Fruit fly (Drosophila melanogaster) whole organism, prepupa: Measurements from ENCODE around the gene CG31204.

ENCODE experiments used
- Blimp-1 ChIP-seq: fragments of 200-800 bp; sonication (Bioruptor generic); optimal IDR thresholded peaks from 3 replicates; lab custom pipeline; 2017; ENCODE audit warnings: missing biosample characterization, missing genetic modification characterization, mild to moderate bottlenecking, moderate library complexity, missing genetic modification reagents
- CG10631 ChIP-seq: fragments of 200-800 bp; sonication (Bioruptor generic); optimal IDR thresholded peaks from 2 replicates; lab custom pipeline; 2016; ENCODE audit warnings: missing biosample characterization, missing genetic modification characterization
- CG10669 ChIP-seq: fragments of 200-800 bp; sonication (Bioruptor generic); optimal IDR thresholded peaks from 3 replicates; lab custom pipeline; 2018; ENCODE audit warnings: missing biosample characterization, mild to moderate bottlenecking, missing genetic modification characterization, moderate library complexity
- CG11294 ChIP-seq: fragments of 200-800 bp; sonication (Bioruptor generic); IDR thresholded peaks from 2 replicates; pipeline ENCODE4 v1.3.6; 2022; ENCODE audit warnings: missing biosample characterization, missing genetic modification characterization
- CG11762 ChIP-seq: fragments of 200-800 bp; sonication (Bioruptor generic); optimal IDR thresholded peaks from 3 replicates; lab custom pipeline; 2016; ENCODE audit warnings: missing biosample characterization, missing genetic modification characterization; ENCODE audit not compliant: insufficient read depth
- CG11902 ChIP-seq: fragments of 200-800 bp; sonication (Bioruptor generic); optimal IDR thresholded peaks from 3 replicates; lab custom pipeline; 2016; ENCODE audit warnings: missing biosample characterization, missing genetic modification characterization
- CG15336 ChIP-seq: fragments of 200-800 bp; sonication (Bioruptor generic); IDR thresholded peaks from 2 replicates; pipeline ENCODE4 v1.3.6; 2022; ENCODE audit warnings: missing biosample characterization, missing genetic modification characterization
- CG1621 ChIP-seq: fragments of 200-800 bp; sonication (Bioruptor generic); optimal IDR thresholded peaks from 3 replicates; lab custom pipeline; 2018; ENCODE audit warnings: missing biosample characterization, mild to moderate bottlenecking, missing genetic modification characterization
- CG16779 ChIP-seq: fragments of 200-800 bp; sonication (Bioruptor generic); optimal IDR thresholded peaks from 3 replicates; lab custom pipeline; 2017; ENCODE audit warnings: missing biosample characterization, mild to moderate bottlenecking, missing genetic modification characterization
- CG3032 ChIP-seq: fragments of 200-800 bp; optimal IDR thresholded peaks from 2 replicates; lab custom pipeline; 2019; ENCODE audit warnings: missing biosample characterization, mild to moderate bottlenecking, missing genetic modification characterization, moderate library complexity
- CG31627 ChIP-seq: fragments of 200-800 bp; sonication (Bioruptor generic); optimal IDR thresholded peaks from 3 replicates; lab custom pipeline; 2016; ENCODE audit warnings: missing biosample characterization, missing genetic modification characterization
- CG32006 ChIP-seq: fragments of 200-800 bp; sonication (Bioruptor generic); optimal IDR thresholded peaks from 3 replicates; lab custom pipeline; 2017; ENCODE audit warnings: missing biosample characterization, mild to moderate bottlenecking, missing genetic modification characterization
- CG3919 ChIP-seq: fragments of 200-800 bp; sonication (Bioruptor generic); optimal IDR thresholded peaks from 3 replicates; lab custom pipeline; 2016; ENCODE audit warnings: missing biosample characterization, missing genetic modification characterization
- CG4318 ChIP-seq: fragments of 200-800 bp; sonication (Bioruptor generic); optimal IDR thresholded peaks from 3 replicates; lab custom pipeline; 2017; ENCODE audit warnings: missing biosample characterization, mild to moderate bottlenecking, missing genetic modification characterization
- CG6163 ChIP-seq: fragments of 200-800 bp; sonication (Bioruptor generic); IDR thresholded peaks from 3 replicates; pipeline ENCODE4 v1.3.6; 2022; ENCODE audit warnings: missing biosample characterization, missing genetic modification characterization
- CG6276 ChIP-seq: fragments of 200-800 bp; sonication (Bioruptor generic); optimal IDR thresholded peaks from 2 replicates; lab custom pipeline; 2017; ENCODE audit warnings: missing biosample characterization, mild to moderate bottlenecking, missing genetic modification characterization
- CG6854 ChIP-seq: fragments of 200-800 bp; sonication (Bioruptor generic); optimal IDR thresholded peaks from 2 replicates; lab custom pipeline; 2017; ENCODE audit warnings: missing biosample characterization, mild to moderate bottlenecking, missing genetic modification characterization
- CG7368 ChIP-seq: fragments of 200-800 bp; sonication (Bioruptor generic); optimal IDR thresholded peaks from 3 replicates; lab custom pipeline; 2016; ENCODE audit warnings: missing biosample characterization, missing genetic modification characterization
- CG8119 ChIP-seq: fragments of 200-800 bp; sonication (Bioruptor generic); IDR thresholded peaks from 3 replicates; pipeline ENCODE4 v1.3.6; 2022; ENCODE audit warnings: missing biosample characterization, missing genetic modification characterization
- CG8632 ChIP-seq: fragments of 200-800 bp; sonication (Bioruptor generic); optimal IDR thresholded peaks from 3 replicates; lab custom pipeline; 2016; ENCODE audit warnings: missing biosample characterization, missing genetic modification characterization
- CG9139 ChIP-seq: fragments of 200-800 bp; sonication (Bioruptor generic); optimal IDR thresholded peaks from 3 replicates; lab custom pipeline; 2017; ENCODE audit warnings: missing biosample characterization, mild to moderate bottlenecking, missing genetic modification characterization
- Eip75B ChIP-seq: fragments of 200-800 bp; sonication (Bioruptor generic); optimal IDR thresholded peaks from 3 replicates; lab custom pipeline; 2016; ENCODE audit warnings: missing biosample characterization, missing genetic modification characterization
- Gug ChIP-seq: fragments of 200-800 bp; sonication (Bioruptor generic); IDR thresholded peaks from 2 replicates; pipeline ENCODE4 v1.3.6; 2022; ENCODE audit warnings: missing biosample characterization, missing genetic modification characterization
- Lpt ChIP-seq: fragments of 200-800 bp; sonication (Bioruptor generic); optimal IDR thresholded peaks from 3 replicates; lab custom pipeline; 2016; ENCODE audit warnings: missing biosample characterization, missing genetic modification characterization
- Met ChIP-seq: fragments of 200-800 bp; sonication (Bioruptor generic); optimal IDR thresholded peaks from 3 replicates; lab custom pipeline; 2016; ENCODE audit warnings: missing biosample characterization, missing genetic modification characterization
- OdsH ChIP-seq: fragments of 200-800 bp; sonication (Bioruptor generic); optimal IDR thresholded peaks from 3 replicates; lab custom pipeline; 2016; ENCODE audit warnings: missing biosample characterization, missing genetic modification characterization
- Smox ChIP-seq: fragments of 200-800 bp; sonication (Bioruptor generic); optimal IDR thresholded peaks from 3 replicates; lab custom pipeline; 2016; ENCODE audit warnings: missing biosample characterization, missing genetic modification characterization
- Sox102F ChIP-seq: fragments of 200-800 bp; sonication (Bioruptor generic); optimal IDR thresholded peaks from 2 replicates; lab custom pipeline; 2016; ENCODE audit warnings: missing biosample characterization, mild to moderate bottlenecking, missing genetic modification characterization
- Sox15 ChIP-seq: fragments of 200-800 bp; sonication (Bioruptor generic); optimal IDR thresholded peaks from 3 replicates; lab custom pipeline; 2016; ENCODE audit warnings: missing biosample characterization, missing genetic modification characterization
- achi ChIP-seq: fragments of 200-800 bp; sonication (Bioruptor generic); optimal IDR thresholded peaks from 3 replicates; lab custom pipeline; 2016; ENCODE audit warnings: missing biosample characterization, missing genetic modification characterization
- cyc ChIP-seq: fragments of 200-800 bp; sonication (Bioruptor generic); optimal IDR thresholded peaks from 3 replicates; lab custom pipeline; 2016; ENCODE audit warnings: missing biosample characterization, missing genetic modification characterization
- dac ChIP-seq: fragments of 200-800 bp; sonication (Bioruptor generic); optimal IDR thresholded peaks from 2 replicates; lab custom pipeline; 2017; ENCODE audit warnings: missing biosample characterization, mild to moderate bottlenecking, missing genetic modification characterization
- dsx ChIP-seq: fragments of 200-800 bp; optimal IDR thresholded peaks from 3 replicates; lab custom pipeline; 2019; ENCODE audit warnings: missing biosample characterization, mild to moderate bottlenecking, missing genetic modification characterization, moderate library complexity; ENCODE audit not compliant: poor library complexity, severe bottlenecking
- eg ChIP-seq: fragments of 200-800 bp; sonication (Bioruptor generic); IDR thresholded peaks from 3 replicates; pipeline ENCODE4 v1.3.6; 2022; ENCODE audit warnings: missing biosample characterization, missing genetic modification characterization
- esn ChIP-seq: fragments of 200-800 bp; sonication (Bioruptor generic); optimal IDR thresholded peaks from 2 replicates; lab custom pipeline; 2016; ENCODE audit warnings: missing biosample characterization, mild to moderate bottlenecking, missing genetic modification characterization, moderate library complexity
- fd59A ChIP-seq: fragments of 200-800 bp; sonication (Bioruptor generic); optimal IDR thresholded peaks from 2 replicates; lab custom pipeline; 2017; ENCODE audit warnings: missing biosample characterization, mild to moderate bottlenecking, missing genetic modification characterization, missing genetic modification reagents
- fd85E ChIP-seq: fragments of 200-800 bp; sonication (Bioruptor generic); optimal IDR thresholded peaks from 3 replicates; lab custom pipeline; 2016; ENCODE audit warnings: missing biosample characterization, missing genetic modification characterization
- pdm3 ChIP-seq: fragments of 200-800 bp; sonication (Bioruptor generic); optimal IDR thresholded peaks from 3 replicates; lab custom pipeline; 2016; ENCODE audit warnings: missing biosample characterization, missing genetic modification characterization
- salr ChIP-seq, 2 experiments: fragments of 200-800 bp; sonication (Bioruptor generic); optimal IDR thresholded peaks; 3 replicates each; lab custom pipeline; 2016 to 2018; ENCODE audit warnings: missing biosample characterization in 2 of 2, missing genetic modification characterization in 2 of 2, mild to moderate bottlenecking in 1 of 2
- spab ChIP-seq: fragments of 200-800 bp; sonication (Bioruptor generic); optimal IDR thresholded peaks from 2 replicates; lab custom pipeline; 2017; ENCODE audit warnings: missing biosample characterization, mild to moderate bottlenecking, missing genetic modification characterization, missing genetic modification reagents
- ss ChIP-seq, 2 experiments: fragments of 200-800 bp; sonication (Bioruptor generic); optimal IDR thresholded peaks; 2 replicates in 1 of 2; 3 replicates in 1 of 2; lab custom pipeline; 2017 to 2018; ENCODE audit warnings: mild to moderate bottlenecking in 2 of 2, missing biosample characterization in 2 of 2, missing genetic modification characterization in 2 of 2, moderate library complexity in 1 of 2
- svp ChIP-seq: fragments of 200-800 bp; sonication (Bioruptor generic); peaks from one replicate; lab custom pipeline; 2016; ENCODE audit warnings: missing biosample characterization, missing genetic modification characterization
- topi ChIP-seq: fragments of 200-800 bp; sonication (Bioruptor generic); optimal IDR thresholded peaks from 3 replicates; lab custom pipeline; 2016; ENCODE audit warnings: missing biosample characterization, missing genetic modification characterization
- vri ChIP-seq: fragments of 200-800 bp; sonication (Bioruptor generic); optimal IDR thresholded peaks from 3 replicates; lab custom pipeline; 2016; ENCODE audit warnings: missing biosample characterization, mild to moderate bottlenecking, missing genetic modification characterization

Gene CG31204

DNA sequence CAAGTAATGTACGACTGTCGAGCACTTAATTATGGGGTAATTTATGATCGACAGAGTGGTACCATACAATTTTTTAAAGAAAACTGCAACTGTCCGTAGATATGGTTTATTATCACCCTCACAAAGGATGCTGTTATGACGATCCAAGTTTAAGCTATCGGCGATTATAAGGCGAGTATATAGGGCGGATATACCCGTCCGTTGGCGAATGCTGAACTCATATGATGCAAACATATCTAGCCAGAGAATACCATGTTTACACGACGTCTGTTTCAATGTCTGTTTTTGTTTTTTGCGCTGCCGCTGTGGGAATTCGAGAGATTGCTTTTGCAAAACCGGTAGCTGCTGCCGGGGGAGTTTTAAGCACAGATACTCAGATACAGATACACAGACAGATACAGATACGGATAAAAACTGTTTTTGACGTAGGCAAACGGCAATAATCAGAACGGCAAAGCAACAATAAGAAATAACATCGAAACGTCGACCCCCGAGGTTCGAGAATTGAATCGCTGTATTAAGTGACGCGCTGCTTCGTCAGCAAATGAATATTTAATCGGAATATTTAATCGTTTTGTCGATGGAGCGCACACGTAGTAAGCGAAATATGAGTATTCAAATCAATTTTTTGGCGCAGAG, 44.2 kb upstream of the CG31204 start (continued):
- TF ChIP-seq CG11762 (GFP tag; lab: Kevin White, UChicago): no peak
- TF ChIP-seq CG8119 (GFP tag; lab: Robert Waterston, UW): peak; percentile 30; the same call in 1 of the 3 replicates
- TF ChIP-seq CG11902: no peak
- no peak for TF ChIP-seq vri (GFP tag; lab: Kevin White, UChicago)
- no peak for TF ChIP-seq CG11294
- no peak for TF ChIP-seq Blimp-1 (GFP tag; lab: Kevin White, UChicago)
- TF ChIP-seq dsx (GFP tag; lab: Kevin White, UChicago): no peak
- TF ChIP-seq CG9139: no peak
- TF ChIP-seq cyc (GFP tag; lab: Kevin White, UChicago): no peak
- TF ChIP-seq CG15336 (GFP tag; lab: Robert Waterston, UW): peak; percentile 19; the same call in 1 of the 2 replicates
- TF ChIP-seq CG6163: 0 out of 3 replicates have a peak, but pooled peaks have one; percentile 14
- no peak for TF ChIP-seq ss (GFP tag; optimal IDR thresholded peaks at IDR 0.05; lab: Kevin White, UChicago)
- no peak for TF ChIP-seq spab
- no peak for TF ChIP-seq Eip75B (GFP tag; lab: Kevin White, UChicago)
- TF ChIP-seq CG7368: no peak
- TF ChIP-seq topi (GFP tag; lab: Kevin White, UChicago): no peak
- no peak for TF ChIP-seq Met
- no peak for TF ChIP-seq CG6276
- TF ChIP-seq Sox15 (GFP tag; lab: Kevin White, UChicago): no peak
- TF ChIP-seq CG4318 (GFP tag; lab: Kevin White, UChicago): no peak
- TF ChIP-seq Lpt (GFP tag; lab: Kevin White, UChicago): no peak
- no peak for TF ChIP-seq CG3919 (GFP tag; lab: Kevin White, UChicago)
- no peak for TF ChIP-seq esn
- no peak for TF ChIP-seq CG1621 (tag; lab: Kevin White, UChicago)
- TF ChIP-seq Sox102F (GFP tag; lab: Kevin White, UChicago): no peak

DNA sequence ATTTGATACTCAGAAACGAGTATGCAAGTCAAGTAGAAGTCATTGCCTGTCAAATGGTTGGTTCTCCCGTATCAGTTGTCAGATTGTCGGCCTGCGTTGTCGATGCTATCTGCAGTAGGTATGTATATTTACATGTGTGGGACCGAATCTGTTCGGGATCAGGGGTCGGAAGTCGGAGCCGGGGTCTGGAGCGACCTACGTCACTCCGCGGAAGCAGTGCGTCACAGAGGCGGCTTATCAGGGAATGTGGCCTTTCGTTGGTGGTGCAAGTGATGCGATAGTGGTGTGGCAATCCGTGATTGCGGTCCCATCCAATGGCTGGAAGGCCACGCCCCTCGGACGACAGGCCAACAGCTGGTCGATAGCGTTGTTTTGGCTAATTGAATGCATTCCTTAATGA, 42.3 kb upstream of the CG31204 start:
- TF ChIP-seq CG6163: 0 out of 3 replicates have a peak, but pooled peaks have one; percentile 20
- TF ChIP-seq dac (GFP tag; lab: Kevin White, UChicago): no peak
- TF ChIP-seq CG3919 (GFP tag; lab: Kevin White, UChicago): no peak
- peak; percentile 99 for TF ChIP-seq svp (GFP tag; lab: Kevin White, UChicago)

dm6 chr3R:31424427-31424826, 31.1 kb upstream of the CG31204 start:
- peak; percentile 40 for TF ChIP-seq achi (GFP tag; lab: Kevin White, UChicago)
- TF ChIP-seq OdsH (GFP tag; lab: Kevin White, UChicago): peak; percentile 43
- peak; percentile 58; the same call in 2 of the 3 replicates for TF ChIP-seq CG8119 (GFP tag; lab: Robert Waterston, UW)
- TF ChIP-seq Smox (GFP tag; lab: Kevin White, UChicago): peak; percentile 57
- TF ChIP-seq spab: peak; percentile 3
- TF ChIP-seq CG15336 (GFP tag; lab: Robert Waterston, UW): peak; percentile 50; the same call in 1 of the 2 replicates
- peak; percentile 49 for TF ChIP-seq CG3032 (tag; lab: Kevin White, UChicago)
- TF ChIP-seq CG11902: peak; percentile 41
- peak; percentile 22 for TF ChIP-seq CG8632
- no peak for TF ChIP-seq Gug (GFP tag; lab: Robert Waterston, UW)
- TF ChIP-seq CG16779 (tag; lab: Kevin White, UChicago): no peak
- peak; percentile 7 for TF ChIP-seq fd59A (GFP tag; lab: Kevin White, UChicago)
- peak in 1 of 2 experiments; percentile 23 for TF ChIP-seq salr (GFP tag; optimal IDR thresholded peaks at IDR 0.05; lab: Kevin White, UChicago)
- no peak for TF ChIP-seq CG1621 (tag; lab: Kevin White, UChicago)
- TF ChIP-seq dsx (GFP tag; lab: Kevin White, UChicago): peak; percentile 38
- TF ChIP-seq dac (GFP tag; lab: Kevin White, UChicago): no peak
- TF ChIP-seq CG6276: no peak
- TF ChIP-seq CG6163: peak; percentile 77
- no peak for TF ChIP-seq Blimp-1 (GFP tag; lab: Kevin White, UChicago)
- peak; percentile 61 for TF ChIP-seq pdm3 (GFP tag; lab: Kevin White, UChicago)
- peak; percentile 23 for TF ChIP-seq Sox15 (GFP tag; lab: Kevin White, UChicago)
- peak; percentile 72 for TF ChIP-seq CG32006 (GFP tag; lab: Kevin White, UChicago)
- TF ChIP-seq CG7368: no peak
- peak; percentile 74 for TF ChIP-seq CG31627
- TF ChIP-seq CG10631 (GFP tag; lab: Kevin White, UChicago): no peak
- no peak for TF ChIP-seq CG6854 (GFP tag; lab: Kevin White, UChicago)
- TF ChIP-seq eg (GFP tag; lab: Robert Waterston, UW): peak; percentile 51; the same call in 1 of the 3 replicates
- peak; percentile 42 for TF ChIP-seq CG3919 (GFP tag; lab: Kevin White, UChicago)
- no peak for TF ChIP-seq vri (GFP tag; lab: Kevin White, UChicago)
- TF ChIP-seq CG10669 (GFP tag; lab: Kevin White, UChicago): peak; percentile 41
- no peak for TF ChIP-seq fd85E
- peak; percentile 68 for TF ChIP-seq cyc (GFP tag; lab: Kevin White, UChicago)
- TF ChIP-seq CG11762 (GFP tag; lab: Kevin White, UChicago): no peak
